Fruit fly (Drosophila melanogaster) ovary, adult (tissue): ENCODE results near the gene RpS10a.

Experiments used
- CG17801 ChIP-seq: fragments of 200-800 bp; optimal IDR thresholded peaks from 2 replicates; lab custom pipeline; 2019; ENCODE audit warnings: missing biosample characterization, mild to moderate bottlenecking, missing genetic modification characterization, moderate library complexity; ENCODE audit not compliant: partially characterized antibody

RpS10a gene

dm6 chr3R:27652156-27652810 is at the start of gene RpS10a:
Gene RpS10a, plus strand, starts transcription at chr3R:27652760.
- no peak for TF ChIP-seq CG17801

dm6 chr3R:27603671-27604070 is 48.9 kb upstream of the RpS10a start:
- no peak for TF ChIP-seq CG17801

- no peak for TF ChIP-seq CG17801
Measured at dm6 chr3R:27604636-27605443, 47.7 kb upstream of the RpS10a start.

dm6 chr3R:27605534-27606250 is 46.9 kb upstream of the RpS10a start:
- TF ChIP-seq CG17801, result peak; percentile 5

- peak; percentile 11 for TF ChIP-seq CG17801
Measured at dm6 chr3R:27607218-27607929, 45.2 kb upstream of the RpS10a start, which contains the start of the genes dsd and Tusp. Gene dsd, minus strand, starts transcription at chr3R:27607396. Gene Tusp, plus strand, starts transcription at chr3R:27607879.

dm6 chr3R:27608000-27608399 is 44.6 kb upstream of the RpS10a start:
- TF ChIP-seq CG17801, result no peak

- TF ChIP-seq CG17801, result no peak
Measured at dm6 chr3R:27608536-27608935, 44.0 kb upstream of the RpS10a start.

dm6 chr3R:27609118-27610042 is 43.2 kb upstream of the RpS10a start:
- TF ChIP-seq CG17801, result no peak

- no peak for TF ChIP-seq CG17801
Measured at dm6 chr3R:27610622-27611021, 41.9 kb upstream of the RpS10a start.

- TF ChIP-seq CG17801, result no peak
Measured at dm6 chr3R:27613814-27614213, 38.7 kb upstream of the RpS10a start.

dm6 chr3R:27616493-27616892 is 36.1 kb upstream of the RpS10a start:
- no peak for TF ChIP-seq CG17801

- TF ChIP-seq CG17801, result no peak
Measured at dm6 chr3R:27621861-27622260, 30.7 kb upstream of the RpS10a start.

dm6 chr3R:27622993-27623392 is 29.6 kb upstream of the RpS10a start:
- TF ChIP-seq CG17801, result no peak

- no peak for TF ChIP-seq CG17801
Measured at dm6 chr3R:27625911-27626310, 26.6 kb upstream of the RpS10a start, which contains the start of gene CG5612. Gene CG5612, minus strand, starts transcription at chr3R:27626011.

dm6 chr3R:27636010-27636584 is 16.5 kb upstream of the RpS10a start, which contains the start of the genes CG5611 and Mtl:
Gene CG5611, minus strand, starts transcription at chr3R:27636060.
Gene Mtl, plus strand, starts transcription at chr3R:27636412.
- TF ChIP-seq CG17801, result peak; percentile 100
